Worm (Caenorhabditis elegans): ENCODE results near the gene C49C3.8.
"Not testable (repeated sequence)": the region's sequence is repeated elsewhere in the genome, so short reads cannot be mapped to it uniquely, and the experiment has no call there.

- not testable (repeated sequence) for TF ChIP-seq ceh-8 (GFP tag; optimal IDR thresholded peaks at IDR 0.05); elt-3 (tag; optimal IDR thresholded peaks at IDR 0.05); elt-2 (tag; optimal IDR thresholded peaks at IDR 0.05); zag-1 (tag; optimal IDR thresholded peaks at IDR 0.05)
Observed at ce11 chrIV:17307223-17307622, 27.8 kb upstream of the C49C3.8 start, which contains the start of gene T28F3.8.
